Fruit fly (Drosophila melanogaster): ENCODE data around the gene Mitofilin.

Gene Mitofilin

DNA sequence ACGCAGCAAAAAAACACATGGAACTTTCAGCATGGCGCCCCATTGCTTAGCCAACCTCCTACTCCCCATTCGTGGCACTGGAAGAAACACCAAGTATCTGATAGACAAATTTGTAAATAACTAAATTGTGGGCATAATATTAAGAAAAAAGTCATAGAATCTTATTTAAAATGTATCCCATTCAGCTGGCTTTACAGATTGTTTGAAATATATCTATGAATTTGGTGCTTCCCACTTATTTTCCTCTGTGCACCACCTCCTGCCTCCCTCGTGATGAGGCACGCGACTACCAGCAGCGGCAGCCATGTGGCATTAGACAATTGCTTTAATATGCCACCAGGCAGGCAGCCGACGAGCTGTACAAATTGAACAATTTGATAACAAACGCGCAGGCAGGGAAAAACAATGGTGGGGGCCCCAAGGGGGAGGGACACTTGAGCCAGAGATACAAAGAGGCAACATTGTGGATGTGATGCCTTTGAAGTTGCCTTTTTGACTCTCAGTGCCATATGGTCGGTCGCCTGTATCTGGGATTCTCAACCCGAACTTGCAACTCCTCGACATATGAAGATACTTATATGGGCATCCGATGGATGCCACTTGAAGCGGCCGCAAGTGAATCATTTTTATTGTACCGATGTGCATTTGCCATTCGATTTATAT is 26.1 kb upstream of the Mitofilin start (continued):
- TF ChIP-seq ERR (GFP tag; optimal IDR thresholded peaks at IDR 0.05) (peak; percentile 57), sim (GFP tag; IDR thresholded peaks at IDR 0.05) (peak; percentile 80), CG10462 (GFP tag; optimal IDR thresholded peaks at IDR 0.05) (peak; percentile 56), CG1792 (GFP tag; optimal IDR thresholded peaks at IDR 0.05) (peak; percentile 82), mirr (GFP tag; optimal IDR thresholded peaks at IDR 0.05) (no peak), row (GFP tag; IDR thresholded peaks at IDR 0.05) (peak; percentile 91), CG3065 (GFP tag; optimal IDR thresholded peaks at IDR 0.05) (peak; percentile 13), Meics (GFP tag; optimal IDR thresholded peaks at IDR 0.05) (peak; percentile 80), aop (GFP tag; IDR thresholded peaks at IDR 0.05) (no peak), klu (GFP tag; IDR thresholded peaks at IDR 0.05) (peak; percentile 66), Ets97D (GFP tag; optimal IDR thresholded peaks at IDR 0.05) (no peak), Spps (tag; optimal IDR thresholded peaks at IDR 0.05) (peak; percentile 65), mam (GFP tag; optimal IDR thresholded peaks at IDR 0.05) (peak; percentile 77), CG8359 (GFP tag; optimal IDR thresholded peaks at IDR 0.05; ENCODE audit: borderline replicate concordance) (peak; percentile 34), ro (GFP tag; IDR thresholded peaks at IDR 0.05) (no peak), grn (GFP tag; optimal IDR thresholded peaks at IDR 0.05) (peak; percentile 12), CG2116 (GFP tag; optimal IDR thresholded peaks at IDR 0.05) (peak; percentile 41), D (optimal IDR thresholded peaks at IDR 0.05) (no peak), D (GFP tag; optimal IDR thresholded peaks at IDR 0.05) (peak; percentile 75), Drgx (GFP tag; IDR thresholded peaks at IDR 0.05) (peak; percentile 85), shn (GFP tag; optimal IDR thresholded peaks at IDR 0.05) (peak; percentile 45), lbe (GFP tag; optimal IDR thresholded peaks at IDR 0.05) (no peak), gt (GFP tag; IDR thresholded peaks at IDR 0.05) (peak; percentile 15; the same call in 1 of the 2 replicates), CG6654 (GFP tag; optimal IDR thresholded peaks at IDR 0.05) (peak; percentile 16), Pdp1 (GFP tag; optimal IDR thresholded peaks at IDR 0.05) (peak; percentile 60 to 80), CG18619 (GFP tag; optimal IDR thresholded peaks at IDR 0.05) (peak; percentile 68), CG9609 (GFP tag; optimal IDR thresholded peaks at IDR 0.05) (peak; percentile 60), CG4730 (GFP tag; IDR thresholded peaks at IDR 0.05) (peak; percentile 77), CG15514 (GFP tag; optimal IDR thresholded peaks at IDR 0.05) (peak; percentile 77), CG4404 (GFP tag; IDR thresholded peaks at IDR 0.05) (peak; percentile 55), hth (optimal IDR thresholded peaks at IDR 0.05) (no peak), sens-2 (GFP tag; IDR thresholded peaks at IDR 0.05) (peak; percentile 67), lola (GFP tag; optimal IDR thresholded peaks at IDR 0.05) (peak in 1 of 3 experiments; percentile 58), wek (GFP tag; optimal IDR thresholded peaks at IDR 0.05) (no peak), CG8290 (GFP tag; optimal IDR thresholded peaks at IDR 0.05) (peak; percentile 45), CG8290 (tag; optimal IDR thresholded peaks at IDR 0.05) (peak in 1 of 2 experiments; percentile 86), Adf1 (GFP tag; IDR thresholded peaks at IDR 0.05) (no peak), hb (GFP tag; IDR thresholded peaks at IDR 0.05; ENCODE audit: partially characterized antibody) (no peak), Chrac-16 (GFP tag; optimal IDR thresholded peaks at IDR 0.05) (peak; percentile 69), fu2 (GFP tag; optimal IDR thresholded peaks at IDR 0.05) (peak; percentile 43), Six4 (GFP tag; optimal IDR thresholded peaks at IDR 0.05) (peak; percentile 73), lmd (GFP tag; IDR thresholded peaks at IDR 0.05) (peak; percentile 79), HHEX (GFP tag; optimal IDR thresholded peaks at IDR 0.05) (peak; percentile 84), TFAM (GFP tag; optimal IDR thresholded peaks at IDR 0.05) (no peak), CG3847 (GFP tag; IDR thresholded peaks at IDR 0.05) (peak; percentile 77), CG11085 (GFP tag; IDR thresholded peaks at IDR 0.05) (no peak), CG9437 (GFP tag; optimal IDR thresholded peaks at IDR 0.05) (peak; percentile 62), disco-r (GFP tag; optimal IDR thresholded peaks at IDR 0.05) (peak; percentile 66), knrl (GFP tag; IDR thresholded peaks at IDR 0.05; ENCODE audit: partially characterized antibody) (no peak), Doc3 (GFP tag; IDR thresholded peaks at IDR 0.05; ENCODE audit: partially characterized antibody) (no peak), CG11723 (GFP tag; optimal IDR thresholded peaks at IDR 0.05) (peak; percentile 63)

Measured in whole organism, embryonic.